Fruit fly (Drosophila melanogaster) whole organism, prepupa: ENCODE measurements around the gene X11Lbeta.
A peak's percentile ranks its signal among the peaks of the same experiment; 100 is the strongest.

Experiments used
- Blimp-1 ChIP-seq: fragments of 200-800 bp; sonication (Bioruptor generic); optimal IDR thresholded peaks from 3 replicates; lab custom pipeline; 2017; ENCODE audit warnings: missing biosample characterization, missing genetic modification characterization, mild to moderate bottlenecking, moderate library complexity, missing genetic modification reagents
- CG10669 ChIP-seq: fragments of 200-800 bp; sonication (Bioruptor generic); optimal IDR thresholded peaks from 3 replicates; lab custom pipeline; 2018; ENCODE audit warnings: missing biosample characterization, mild to moderate bottlenecking, missing genetic modification characterization, moderate library complexity
- CG11762 ChIP-seq: fragments of 200-800 bp; sonication (Bioruptor generic); optimal IDR thresholded peaks from 3 replicates; lab custom pipeline; 2016; ENCODE audit warnings: missing biosample characterization, missing genetic modification characterization; ENCODE audit not compliant: insufficient read depth
- CG11902 ChIP-seq: fragments of 200-800 bp; sonication (Bioruptor generic); optimal IDR thresholded peaks from 3 replicates; lab custom pipeline; 2016; ENCODE audit warnings: missing biosample characterization, missing genetic modification characterization
- CG15336 ChIP-seq: fragments of 200-800 bp; sonication (Bioruptor generic); IDR thresholded peaks from 2 replicates; pipeline ENCODE4 v1.3.6; 2022; ENCODE audit warnings: missing biosample characterization, missing genetic modification characterization
- CG1621 ChIP-seq: fragments of 200-800 bp; sonication (Bioruptor generic); optimal IDR thresholded peaks from 3 replicates; lab custom pipeline; 2018; ENCODE audit warnings: missing biosample characterization, mild to moderate bottlenecking, missing genetic modification characterization
- CG16779 ChIP-seq: fragments of 200-800 bp; sonication (Bioruptor generic); optimal IDR thresholded peaks from 3 replicates; lab custom pipeline; 2017; ENCODE audit warnings: missing biosample characterization, mild to moderate bottlenecking, missing genetic modification characterization
- CG3032 ChIP-seq: fragments of 200-800 bp; optimal IDR thresholded peaks from 2 replicates; lab custom pipeline; 2019; ENCODE audit warnings: missing biosample characterization, mild to moderate bottlenecking, missing genetic modification characterization, moderate library complexity
- CG34406 ChIP-seq: fragments of 200-800 bp; sonication (Bioruptor generic); optimal IDR thresholded peaks from 3 replicates; lab custom pipeline; 2016; ENCODE audit warnings: missing biosample characterization, missing genetic modification characterization
- CG3919 ChIP-seq: fragments of 200-800 bp; sonication (Bioruptor generic); optimal IDR thresholded peaks from 3 replicates; lab custom pipeline; 2016; ENCODE audit warnings: missing biosample characterization, missing genetic modification characterization
- CG4318 ChIP-seq: fragments of 200-800 bp; sonication (Bioruptor generic); optimal IDR thresholded peaks from 3 replicates; lab custom pipeline; 2017; ENCODE audit warnings: missing biosample characterization, mild to moderate bottlenecking, missing genetic modification characterization
- CG6276 ChIP-seq: fragments of 200-800 bp; sonication (Bioruptor generic); optimal IDR thresholded peaks from 2 replicates; lab custom pipeline; 2017; ENCODE audit warnings: missing biosample characterization, mild to moderate bottlenecking, missing genetic modification characterization
- CG6792 ChIP-seq: fragments of 200-800 bp; sonication (Bioruptor generic); optimal IDR thresholded peaks from 3 replicates; lab custom pipeline; 2016; ENCODE audit warnings: missing biosample characterization, missing genetic modification characterization
- CG6808 ChIP-seq: fragments of 200-800 bp; sonication (Bioruptor generic); optimal IDR thresholded peaks from 3 replicates; lab custom pipeline; 2017; ENCODE audit warnings: missing biosample characterization, missing genetic modification characterization, mild to moderate bottlenecking, moderate library complexity, missing genetic modification reagents
- CG6854 ChIP-seq: fragments of 200-800 bp; sonication (Bioruptor generic); optimal IDR thresholded peaks from 2 replicates; lab custom pipeline; 2017; ENCODE audit warnings: missing biosample characterization, mild to moderate bottlenecking, missing genetic modification characterization
- CG7368 ChIP-seq: fragments of 200-800 bp; sonication (Bioruptor generic); optimal IDR thresholded peaks from 3 replicates; lab custom pipeline; 2016; ENCODE audit warnings: missing biosample characterization, missing genetic modification characterization
- CG8119 ChIP-seq: fragments of 200-800 bp; sonication (Bioruptor generic); IDR thresholded peaks from 3 replicates; pipeline ENCODE4 v1.3.6; 2022; ENCODE audit warnings: missing biosample characterization, missing genetic modification characterization
- CG8632 ChIP-seq: fragments of 200-800 bp; sonication (Bioruptor generic); optimal IDR thresholded peaks from 3 replicates; lab custom pipeline; 2016; ENCODE audit warnings: missing biosample characterization, missing genetic modification characterization
- Eip78C ChIP-seq: fragments of 200-800 bp; sonication (Bioruptor generic); peaks from one replicate; lab custom pipeline; 2016; ENCODE audit warnings: missing biosample characterization, missing genetic modification characterization
- Eip93F ChIP-seq: fragments of 200-800 bp; sonication (Bioruptor generic); optimal IDR thresholded peaks from 2 replicates; lab custom pipeline; 2016; ENCODE audit warnings: missing biosample characterization, mild to moderate bottlenecking, missing genetic modification characterization
- Ets21C ChIP-seq: fragments of 200-800 bp; sonication (Bioruptor generic); optimal IDR thresholded peaks from 3 replicates; lab custom pipeline; 2016; ENCODE audit warnings: missing biosample characterization, missing genetic modification characterization
- Ets96B ChIP-seq: fragments of 200-800 bp; optimal IDR thresholded peaks from 2 replicates; lab custom pipeline; 2019; ENCODE audit warnings: missing biosample characterization, mild to moderate bottlenecking, missing genetic modification characterization, moderate library complexity
- Hr38 ChIP-seq: sonication (Bioruptor generic); optimal IDR thresholded peaks from 2 replicates; lab custom pipeline; 2016; ENCODE audit warnings: missing biosample characterization, missing genetic modification characterization
- Hr39 ChIP-seq: fragments of 200-800 bp; sonication (Bioruptor generic); optimal IDR thresholded peaks from 2 replicates; lab custom pipeline; 2016; ENCODE audit warnings: missing biosample characterization, missing genetic modification characterization
- Hr4 ChIP-seq: fragments of 200-800 bp; sonication (Bioruptor generic); optimal IDR thresholded peaks from 3 replicates; lab custom pipeline; 2016; ENCODE audit warnings: missing biosample characterization, missing genetic modification characterization
- Sox102F ChIP-seq: fragments of 200-800 bp; sonication (Bioruptor generic); optimal IDR thresholded peaks from 2 replicates; lab custom pipeline; 2016; ENCODE audit warnings: missing biosample characterization, mild to moderate bottlenecking, missing genetic modification characterization
- achi ChIP-seq: fragments of 200-800 bp; sonication (Bioruptor generic); optimal IDR thresholded peaks from 3 replicates; lab custom pipeline; 2016; ENCODE audit warnings: missing biosample characterization, missing genetic modification characterization
- dac ChIP-seq: fragments of 200-800 bp; sonication (Bioruptor generic); optimal IDR thresholded peaks from 2 replicates; lab custom pipeline; 2017; ENCODE audit warnings: missing biosample characterization, mild to moderate bottlenecking, missing genetic modification characterization
- dsx ChIP-seq: fragments of 200-800 bp; optimal IDR thresholded peaks from 3 replicates; lab custom pipeline; 2019; ENCODE audit warnings: missing biosample characterization, mild to moderate bottlenecking, missing genetic modification characterization, moderate library complexity; ENCODE audit not compliant: poor library complexity, severe bottlenecking
- esn ChIP-seq: fragments of 200-800 bp; sonication (Bioruptor generic); optimal IDR thresholded peaks from 2 replicates; lab custom pipeline; 2016; ENCODE audit warnings: missing biosample characterization, mild to moderate bottlenecking, missing genetic modification characterization, moderate library complexity
- fd59A ChIP-seq: fragments of 200-800 bp; sonication (Bioruptor generic); optimal IDR thresholded peaks from 2 replicates; lab custom pipeline; 2017; ENCODE audit warnings: missing biosample characterization, mild to moderate bottlenecking, missing genetic modification characterization, missing genetic modification reagents
- fd85E ChIP-seq: fragments of 200-800 bp; sonication (Bioruptor generic); optimal IDR thresholded peaks from 3 replicates; lab custom pipeline; 2016; ENCODE audit warnings: missing biosample characterization, missing genetic modification characterization
- fkh ChIP-seq: fragments of 200-800 bp; sonication (Bioruptor generic); optimal IDR thresholded peaks from 3 replicates; lab custom pipeline; 2017; ENCODE audit warnings: missing biosample characterization, mild to moderate bottlenecking, missing genetic modification characterization, moderate library complexity
- lz ChIP-seq: fragments of 200-800 bp; sonication (Bioruptor generic); optimal IDR thresholded peaks from 3 replicates; lab custom pipeline; 2016; ENCODE audit warnings: missing biosample characterization, missing genetic modification characterization
- pdm3 ChIP-seq: fragments of 200-800 bp; sonication (Bioruptor generic); optimal IDR thresholded peaks from 3 replicates; lab custom pipeline; 2016; ENCODE audit warnings: missing biosample characterization, missing genetic modification characterization
- salr ChIP-seq, 2 experiments: fragments of 200-800 bp; sonication (Bioruptor generic); optimal IDR thresholded peaks; 3 replicates each; lab custom pipeline; 2016 to 2018; ENCODE audit warnings: missing biosample characterization in 2 of 2, missing genetic modification characterization in 2 of 2, mild to moderate bottlenecking in 1 of 2
- spab ChIP-seq: fragments of 200-800 bp; sonication (Bioruptor generic); optimal IDR thresholded peaks from 2 replicates; lab custom pipeline; 2017; ENCODE audit warnings: missing biosample characterization, mild to moderate bottlenecking, missing genetic modification characterization, missing genetic modification reagents
- ss ChIP-seq, 2 experiments: fragments of 200-800 bp; sonication (Bioruptor generic); optimal IDR thresholded peaks; 2 replicates in 1 of 2; 3 replicates in 1 of 2; lab custom pipeline; 2017 to 2018; ENCODE audit warnings: mild to moderate bottlenecking in 2 of 2, missing biosample characterization in 2 of 2, missing genetic modification characterization in 2 of 2, moderate library complexity in 1 of 2
- svp ChIP-seq: fragments of 200-800 bp; sonication (Bioruptor generic); peaks from one replicate; lab custom pipeline; 2016; ENCODE audit warnings: missing biosample characterization, missing genetic modification characterization
- topi ChIP-seq: fragments of 200-800 bp; sonication (Bioruptor generic); optimal IDR thresholded peaks from 3 replicates; lab custom pipeline; 2016; ENCODE audit warnings: missing biosample characterization, missing genetic modification characterization
- vri ChIP-seq: fragments of 200-800 bp; sonication (Bioruptor generic); optimal IDR thresholded peaks from 3 replicates; lab custom pipeline; 2016; ENCODE audit warnings: missing biosample characterization, mild to moderate bottlenecking, missing genetic modification characterization

Gene X11Lbeta

dm6 chrX:10745590-10745953 lies 118.0 kb downstream of the X11Lbeta start:
- TF ChIP-seq dsx (no peak), svp (GFP tag; lab: Kevin White, UChicago) (peak; percentile 75)

dm6 chrX:10748647-10749046 lies 121.1 kb downstream of the X11Lbeta start:
- TF ChIP-seq svp (GFP tag; lab: Kevin White, UChicago) = peak; percentile 76
- peak; percentile 1 for TF ChIP-seq fkh (GFP tag; lab: Kevin White, UChicago)
- no peak for TF ChIP-seq CG6276 (GFP tag; lab: Kevin White, UChicago)

dm6 chrX:10750676-10751075 lies 123.1 kb downstream of the X11Lbeta start:
- TF ChIP-seq CG16779 (tag; lab: Kevin White, UChicago) = no peak
- no peak for TF ChIP-seq spab (GFP tag; lab: Kevin White, UChicago)
- TF ChIP-seq Eip78C = peak; percentile 54

dm6 chrX:10751777-10752176 lies 124.2 kb downstream of the X11Lbeta start:
- TF ChIP-seq Eip93F (GFP tag; lab: Kevin White, UChicago) = no peak
- TF ChIP-seq CG4318 (GFP tag; lab: Kevin White, UChicago) = no peak
- TF ChIP-seq esn (GFP tag; lab: Kevin White, UChicago) = no peak
- no peak for TF ChIP-seq fd85E (GFP tag; lab: Kevin White, UChicago)
- TF ChIP-seq Sox102F (GFP tag; lab: Kevin White, UChicago) = no peak
- TF ChIP-seq dsx = no peak
- no peak for TF ChIP-seq Hr38 (GFP tag; lab: Kevin White, UChicago)
- no peak for TF ChIP-seq CG6792
- no peak for TF ChIP-seq Ets21C (GFP tag; lab: Kevin White, UChicago)
- TF ChIP-seq CG3919 (GFP tag; lab: Kevin White, UChicago) = no peak
- TF ChIP-seq topi (GFP tag; lab: Kevin White, UChicago) = no peak
- TF ChIP-seq CG34406 (GFP tag; lab: Kevin White, UChicago) = no peak
- no peak for TF ChIP-seq CG16779 (tag; lab: Kevin White, UChicago)
- TF ChIP-seq CG11762 (GFP tag; lab: Kevin White, UChicago) = no peak
- no peak for TF ChIP-seq CG10669 (GFP tag; lab: Kevin White, UChicago)
- no peak for TF ChIP-seq Hr39
- TF ChIP-seq salr (GFP tag; optimal IDR thresholded peaks at IDR 0.05; lab: Kevin White, UChicago) = no peak
- no peak for TF ChIP-seq Hr4 (GFP tag; lab: Kevin White, UChicago)

- TF ChIP-seq dac (GFP tag; lab: Kevin White, UChicago) (peak; percentile 20), achi (no peak), CG3919 (GFP tag; lab: Kevin White, UChicago) (no peak), Eip93F (GFP tag; lab: Kevin White, UChicago) (no peak), pdm3 (peak; percentile 30), Hr38 (GFP tag; lab: Kevin White, UChicago) (no peak), Hr4 (GFP tag; lab: Kevin White, UChicago) (peak; percentile 24), svp (GFP tag; lab: Kevin White, UChicago) (peak; percentile 49), CG7368 (GFP tag; lab: Kevin White, UChicago) (no peak), fd59A (GFP tag; lab: Kevin White, UChicago) (no peak), fd85E (GFP tag; lab: Kevin White, UChicago) (no peak), topi (GFP tag; lab: Kevin White, UChicago) (peak; percentile 3), CG6276 (GFP tag; lab: Kevin White, UChicago) (no peak), CG3032 (tag; lab: Kevin White, UChicago) (no peak), ss (GFP tag; optimal IDR thresholded peaks at IDR 0.05; lab: Kevin White, UChicago) (peak in 1 of 2 experiments; percentile 18), spab (GFP tag; lab: Kevin White, UChicago) (peak; percentile 2), CG8119 (no peak), CG11762 (GFP tag; lab: Kevin White, UChicago) (no peak), CG11902 (GFP tag; lab: Kevin White, UChicago) (no peak), vri (GFP tag; lab: Kevin White, UChicago) (no peak), Hr39 (no peak), lz (GFP tag; lab: Kevin White, UChicago) (no peak), Ets96B (tag; lab: Kevin White, UChicago) (peak; percentile 1), CG6854 (GFP tag; lab: Kevin White, UChicago) (no peak), CG6808 (peak; percentile 20), CG1621 (tag; lab: Kevin White, UChicago) (no peak), Blimp-1 (no peak), CG8632 (GFP tag; lab: Kevin White, UChicago) (peak; percentile 4), CG10669 (GFP tag; lab: Kevin White, UChicago) (peak; percentile 36), CG15336 (GFP tag; lab: Robert Waterston, UW) (no peak)
These were observed 128.6 kb downstream of the X11Lbeta start for dm6 chrX:10756026-10756561.
